Fruit fly (Drosophila melanogaster): ENCODE measurements around the gene CG17380.
A peak's percentile ranks its signal among the peaks of the same experiment; 100 is the strongest.

The CG17380 gene

dm6 chr3R:23358565-23359138 is 44.9 kb downstream of the CG17380 start, which contains the start of gene RpS3 (continued):
- TF ChIP-seq MBD-R2 (GFP tag; IDR thresholded peaks at IDR 0.05), result peak; percentile 30; the same call in 1 of the 2 replicates
- no peak for TF ChIP-seq Gsc (GFP tag; IDR thresholded peaks at IDR 0.05)
- peak; percentile 30 for TF ChIP-seq NfI (GFP tag; optimal IDR thresholded peaks at IDR 0.05)
- peak; percentile 1 for TF ChIP-seq Camta (GFP tag; optimal IDR thresholded peaks at IDR 0.05)
- TF ChIP-seq CG31441 (GFP tag; IDR thresholded peaks at IDR 0.05), result no peak; the same call in 1 of the 2 replicates
- TF ChIP-seq CG12391 (tag; optimal IDR thresholded peaks at IDR 0.05), result peak; percentile 56
- no peak for TF ChIP-seq sisA (GFP tag; IDR thresholded peaks at IDR 0.05)
- peak; percentile 69 for TF ChIP-seq CG10267 (tag; optimal IDR thresholded peaks at IDR 0.05)
- TF ChIP-seq Asciz (GFP tag; optimal IDR thresholded peaks at IDR 0.05), result peak; percentile 11
- TF ChIP-seq Myb (GFP tag; optimal IDR thresholded peaks at IDR 0.05), result no peak
- TF ChIP-seq CG13775 (GFP tag; optimal IDR thresholded peaks at IDR 0.05), result peak; percentile 8
- peak; percentile 39 for TF ChIP-seq CG6765 (GFP tag; optimal IDR thresholded peaks at IDR 0.05)
- TF ChIP-seq CG6683 (GFP tag; optimal IDR thresholded peaks at IDR 0.05), result no peak
- TF ChIP-seq CrebB (tag; optimal IDR thresholded peaks at IDR 0.05), result peak; percentile 40
- TF ChIP-seq Max (GFP tag; optimal IDR thresholded peaks at IDR 0.05), result peak; percentile 86
- peak; percentile 42 for TF ChIP-seq B-H2 (GFP tag; optimal IDR thresholded peaks at IDR 0.05)
- TF ChIP-seq ara (GFP tag; IDR thresholded peaks at IDR 0.05), result no peak
- no peak for TF ChIP-seq eyg (GFP tag; optimal IDR thresholded peaks at IDR 0.05)
- peak; percentile 36 for TF ChIP-seq sug (tag; optimal IDR thresholded peaks at IDR 0.05)
- TF ChIP-seq CG9609 (GFP tag; optimal IDR thresholded peaks at IDR 0.05), result no peak
- TF ChIP-seq Lpt (GFP tag; optimal IDR thresholded peaks at IDR 0.05), result no peak
- TF ChIP-seq Dll (GFP tag; IDR thresholded peaks at IDR 0.05; ENCODE audit: partially characterized antibody), result 0 out of 4 replicates have a peak, but pooled peaks have one; percentile 29
- TF ChIP-seq Ptx1 (GFP tag; IDR thresholded peaks at IDR 0.05), result no peak
- TF ChIP-seq CG14667 (GFP tag; IDR thresholded peaks at IDR 0.05), result no peak
- peak; percentile 68 for TF ChIP-seq nom (GFP tag; optimal IDR thresholded peaks at IDR 0.05)
- no peak for TF ChIP-seq CG10209 (GFP tag; optimal IDR thresholded peaks at IDR 0.05)
- no peak for TF ChIP-seq CG10979 (tag; optimal IDR thresholded peaks at IDR 0.05)
- peak; percentile 20; the same call in 1 of the 2 replicates for TF ChIP-seq HLH3B (GFP tag; IDR thresholded peaks at IDR 0.05)
- no peak for TF ChIP-seq CG1832 (GFP tag; optimal IDR thresholded peaks at IDR 0.05)
- peak; percentile 23 for TF ChIP-seq CG6854 (GFP tag; optimal IDR thresholded peaks at IDR 0.05)
- peak; percentile 63 for TF ChIP-seq Fer1 (GFP tag; optimal IDR thresholded peaks at IDR 0.05)
- TF ChIP-seq Atf6 (GFP tag; IDR thresholded peaks at IDR 0.05), result no peak
- peak; percentile 50 for TF ChIP-seq CoRest (tag; optimal IDR thresholded peaks at IDR 0.05)
- TF ChIP-seq D (optimal IDR thresholded peaks at IDR 0.05), result peak; percentile 2
- TF ChIP-seq D (GFP tag; optimal IDR thresholded peaks at IDR 0.05), result no peak
- TF ChIP-seq Sox100B (GFP tag; optimal IDR thresholded peaks at IDR 0.05), result no peak
- TF ChIP-seq CG34224 (GFP tag; IDR thresholded peaks at IDR 0.05; ENCODE audit: partially characterized antibody), result 0 out of 3 replicates have a peak, but pooled peaks have one; percentile 23
- 0 out of 3 replicates have a peak, but pooled peaks have one; percentile 13 for TF ChIP-seq zfh1 (GFP tag; IDR thresholded peaks at IDR 0.05)
- no peak for TF ChIP-seq CG4854 (GFP tag; optimal IDR thresholded peaks at IDR 0.05)
- no peak for TF ChIP-seq CG6175 (GFP tag; IDR thresholded peaks at IDR 0.05)
- no peak; the same call in 2 of the 3 replicates for TF ChIP-seq knrl (GFP tag; IDR thresholded peaks at IDR 0.05; ENCODE audit: partially characterized antibody)
- TF ChIP-seq trem (tag; optimal IDR thresholded peaks at IDR 0.05), result peak; percentile 77
- peak; percentile 99 for TF ChIP-seq bigmax (GFP tag; optimal IDR thresholded peaks at IDR 0.05)
- peak; percentile 37 for TF ChIP-seq BEAF-32 (GFP tag; optimal IDR thresholded peaks at IDR 0.05)
- no peak for TF ChIP-seq CG14050 (GFP tag; IDR thresholded peaks at IDR 0.05)
- no peak for TF ChIP-seq CG6689 (GFP tag; IDR thresholded peaks at IDR 0.05)
- TF ChIP-seq Hr51 (GFP tag; optimal IDR thresholded peaks at IDR 0.05), result peak in 1 of 2 experiments; percentile 19
- TF ChIP-seq Ets65A (GFP tag), result no peak
- TF ChIP-seq bcd (GFP tag; optimal IDR thresholded peaks at IDR 0.05), result peak; percentile 9
- TF ChIP-seq fd3F (GFP tag; optimal IDR thresholded peaks at IDR 0.05), result peak; percentile 8

All from whole organism, embryonic.